Worm (Caenorhabditis elegans) whole organism, L4 larva: ENCODE results near the gene Y69A2AR.50.

ENCODE experiments used
- D1046.2 ChIP-seq: fragments of 200-800 bp; sonication (Bioruptor generic); IDR thresholded peaks from 2 replicates; pipeline ENCODE4 v1.3.6; 2022; ENCODE audit warnings: missing genetic modification characterization, missing compliant biosample characterization
- F26F4.8 ChIP-seq: fragments of 200-800 bp; sonication (Bioruptor generic); conservative IDR thresholded peaks from 2 replicates; pipeline ENCODE4 v1.3.6; 2022; ENCODE audit warnings: missing genetic modification characterization, missing compliant biosample characterization
- T20F7.1 ChIP-seq: fragments of 200-800 bp; sonication (Bioruptor generic); optimal IDR thresholded peaks from 2 replicates; lab custom pipeline; 2018; ENCODE audit warnings: mild to moderate bottlenecking, missing genetic modification characterization, missing compliant biosample characterization
- Y48G9A.11 ChIP-seq: fragments of 200-800 bp; sonication (Bioruptor generic); IDR thresholded peaks from 2 replicates; pipeline ENCODE4 v1.3.6; 2022; ENCODE audit warnings: missing genetic modification reagents, missing genetic modification characterization, missing compliant biosample characterization
- ceh-20 ChIP-seq: fragments of 200-800 bp; sonication (Bioruptor generic); IDR thresholded peaks from 2 replicates; pipeline ENCODE4 v1.3.6; 2022; ENCODE audit warnings: missing genetic modification reagents, missing genetic modification characterization, missing compliant biosample characterization
- ceh-28 ChIP-seq: fragments of 150-350 bp; optimal IDR thresholded peaks from 2 replicates; lab custom pipeline; 2014; ENCODE audit warnings: missing biosample characterization, missing genetic modification reagents, missing genetic modification characterization
- cey-2 ChIP-seq: sonication (generic microtip); optimal IDR thresholded peaks from 3 replicates; lab custom pipeline; 2017; ENCODE audit warnings: missing genetic modification characterization, mild to moderate bottlenecking, missing compliant biosample characterization, antibody characterized with exemption, borderline replicate concordance; ENCODE audit not compliant: insufficient read depth
- daf-8 ChIP-seq: fragments of 200-800 bp; sonication (Bioruptor generic); IDR thresholded peaks from 2 replicates; pipeline ENCODE4 v1.3.6; 2022; ENCODE audit warnings: missing genetic modification characterization, missing compliant biosample characterization
- egl-43 ChIP-seq: fragments of 200-800 bp; sonication (Bioruptor generic); IDR thresholded peaks from 2 replicates; pipeline ENCODE4 v1.3.6; 2022; ENCODE audit warnings: missing genetic modification reagents, missing genetic modification characterization, missing compliant biosample characterization
- hmg-1.1 ChIP-seq: fragments of 200-800 bp; sonication (Bioruptor generic); IDR thresholded peaks from 2 replicates; pipeline ENCODE4 v1.3.6; 2022; ENCODE audit warnings: missing genetic modification reagents, missing genetic modification characterization, missing compliant biosample characterization
- jun-1 ChIP-seq: fragments of 150-350 bp; optimal IDR thresholded peaks from 2 replicates; lab custom pipeline; 2014; ENCODE audit warnings: missing biosample characterization, missing genetic modification reagents, missing genetic modification characterization
- lin-1 ChIP-seq: fragments of 200-800 bp; sonication (Bioruptor generic); IDR thresholded peaks from 2 replicates; pipeline ENCODE4 v1.3.6; 2022; ENCODE audit warnings: missing genetic modification reagents, missing genetic modification characterization, missing compliant biosample characterization
- lin-29 ChIP-seq: fragments of 200-800 bp; sonication (Bioruptor generic); IDR thresholded peaks from 2 replicates; pipeline ENCODE4 v1.3.6; 2022; ENCODE audit warnings: missing genetic modification reagents, missing genetic modification characterization, missing compliant biosample characterization
- madf-9 ChIP-seq: fragments of 200-800 bp; sonication (Bioruptor generic); conservative IDR thresholded peaks from 2 replicates; pipeline ENCODE4 v1.3.6; 2022; ENCODE audit warnings: missing genetic modification reagents, missing genetic modification characterization, missing compliant biosample characterization
- nhr-10 ChIP-seq: fragments of 150-350 bp; optimal IDR thresholded peaks from 2 replicates; lab custom pipeline; 2014; ENCODE audit warnings: missing biosample characterization, missing genetic modification characterization
- nhr-25 ChIP-seq: sonication (generic microtip); optimal IDR thresholded peaks from 2 replicates; lab custom pipeline; 2017; ENCODE audit warnings: missing genetic modification characterization, mild to moderate bottlenecking, missing compliant biosample characterization, antibody characterized with exemption, moderate library complexity, borderline replicate concordance; ENCODE audit not compliant: insufficient read depth
- nhr-41 ChIP-seq: fragments of 200-800 bp; sonication (Bioruptor generic); IDR thresholded peaks from 2 replicates; pipeline ENCODE4 v1.3.6; 2022; ENCODE audit warnings: missing genetic modification reagents, missing genetic modification characterization, missing compliant biosample characterization
- nhr-42 ChIP-seq: fragments of 200-800 bp; sonication (Bioruptor generic); IDR thresholded peaks from 2 replicates; pipeline ENCODE4 v1.3.6; 2022; ENCODE audit warnings: missing genetic modification characterization, missing compliant biosample characterization
- saeg-2 ChIP-seq: fragments of 200-800 bp; sonication (Bioruptor generic); IDR thresholded peaks from 2 replicates; pipeline ENCODE4 v1.3.6; 2022; ENCODE audit warnings: missing genetic modification reagents, missing genetic modification characterization, missing compliant biosample characterization
- set-16 ChIP-seq: fragments of 200-800 bp; sonication (Bioruptor generic); IDR thresholded peaks from 2 replicates; pipeline ENCODE4 v1.3.6; 2022; ENCODE audit warnings: missing genetic modification reagents, missing genetic modification characterization, missing compliant biosample characterization
- skn-1 ChIP-seq: fragments of 150-350 bp; optimal IDR thresholded peaks from 2 replicates; lab custom pipeline; 2014; ENCODE audit warnings: missing biosample characterization, missing genetic modification characterization
- zag-1 ChIP-seq: fragments of 150-350 bp; optimal IDR thresholded peaks from 2 replicates; lab custom pipeline; 2014; ENCODE audit warnings: missing biosample characterization, missing genetic modification characterization
- ztf-11 ChIP-seq: fragments of 150-350 bp; optimal IDR thresholded peaks from 2 replicates; lab custom pipeline; 2014; ENCODE audit warnings: missing biosample characterization, missing genetic modification characterization

Gene Y69A2AR.50

DNA sequence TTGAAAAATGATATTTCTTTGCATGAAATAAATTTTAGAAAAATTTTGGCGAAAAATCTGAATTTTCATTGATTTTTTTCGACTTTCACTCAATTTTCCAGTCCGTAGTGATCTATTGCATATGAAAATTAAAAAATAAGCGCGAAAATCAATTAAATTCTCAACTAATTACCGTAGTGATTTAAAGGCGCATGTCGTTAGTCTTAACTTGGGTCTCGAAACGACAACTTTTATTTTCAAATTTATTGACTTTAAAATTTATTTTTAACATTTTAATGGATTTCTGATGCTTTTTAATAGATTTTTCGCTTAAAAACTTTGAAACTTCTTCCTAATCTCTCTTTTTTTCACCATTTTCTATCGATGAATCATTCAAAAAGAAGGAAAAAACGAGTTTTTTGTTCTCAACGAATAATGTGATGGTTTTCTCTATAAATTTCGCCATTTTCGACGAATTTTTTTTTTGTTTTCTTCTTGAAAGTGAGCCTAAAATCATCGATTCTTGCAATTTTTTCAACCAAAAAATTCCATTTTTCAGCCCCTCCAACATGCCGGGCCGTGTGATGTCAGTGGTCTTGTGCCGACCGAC is 45.4 kb downstream of the Y69A2AR.50 start, which contains the start of gene vamp-7 (continued):
- TF ChIP-seq jun-1 (tag; lab: Kevin White, UChicago), result no peak
- no peak for TF ChIP-seq ceh-20
- no peak for TF ChIP-seq F26F4.8
- TF ChIP-seq madf-9, result no peak
- no peak for TF ChIP-seq skn-1 (tag; lab: Kevin White, UChicago)

DNA sequence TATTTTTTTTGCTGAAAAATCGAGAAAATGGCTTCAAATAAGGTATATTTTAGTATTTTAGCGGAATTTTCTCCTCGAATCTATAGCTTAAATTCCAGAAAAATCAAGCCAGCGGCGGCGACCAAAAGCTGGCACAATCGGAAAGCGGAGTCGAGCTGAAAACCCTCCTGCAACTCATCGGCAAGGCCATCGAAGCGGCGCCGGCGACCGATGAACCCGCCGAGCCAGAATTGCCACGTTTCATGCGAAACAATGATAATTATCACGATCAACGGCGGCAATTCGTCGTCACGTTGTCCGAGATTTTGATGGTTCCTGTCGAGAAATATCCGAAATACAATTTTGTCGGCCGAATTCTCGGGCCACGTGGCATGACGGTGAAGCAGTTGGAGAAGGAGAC is 48.2 kb downstream of the Y69A2AR.50 start, which contains the start of gene Y69A2AR.32:
Gene Y69A2AR.32 (plus strand): TSS at position 28 of the 400 bp plus-strand sequence.
- TF ChIP-seq hmg-1.1 (no peak), nhr-10 (tag; lab: Kevin White, UChicago) (no peak), ztf-11 (tag; lab: Kevin White, UChicago) (no peak), D1046.2 (no peak), nhr-25 (no peak), zag-1 (tag; lab: Kevin White, UChicago) (no peak), nhr-41 (GFP tag; lab: Robert Waterston, UW) (no peak), nhr-42 (GFP tag; lab: Robert Waterston, UW) (no peak), Y48G9A.11 (GFP tag; lab: Robert Waterston, UW) (no peak), lin-29 (no peak), saeg-2 (GFP tag; lab: Robert Waterston, UW) (no peak), lin-1 (GFP tag; lab: Robert Waterston, UW) (no peak), set-16 (GFP tag; lab: Robert Waterston, UW) (peak; percentile 78), egl-43 (GFP tag; lab: Robert Waterston, UW) (peak; percentile 26; the same call in 1 of the 2 replicates)

DNA sequence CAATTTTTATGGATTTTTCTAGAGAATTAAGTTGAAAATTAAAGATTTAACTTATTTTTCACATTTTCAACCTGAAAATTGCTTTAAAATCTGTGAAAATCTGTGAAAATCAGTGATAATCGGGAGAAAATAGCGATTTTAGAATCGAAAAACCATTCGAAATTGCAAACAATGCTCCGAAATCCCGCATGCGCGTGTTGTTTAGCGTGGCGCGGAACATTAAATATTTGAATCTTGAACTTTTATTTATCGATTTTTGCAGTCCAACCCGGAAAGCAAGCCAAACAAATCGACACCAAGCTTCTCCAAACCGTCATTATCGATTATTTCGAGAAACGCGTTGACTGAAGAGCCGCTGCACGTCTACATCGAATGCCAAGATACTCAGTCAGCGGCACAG is 48.8 kb downstream of the Y69A2AR.50 start:
- TF ChIP-seq cey-2 (tag; lab: Kevin White, UChicago), result no peak
- no peak for TF ChIP-seq daf-8 (GFP tag; lab: Robert Waterston, UW)
- no peak for TF ChIP-seq nhr-10 (tag; lab: Kevin White, UChicago)
- TF ChIP-seq ceh-28 (tag; lab: Kevin White, UChicago), result peak; percentile 29
- peak; percentile 45 for TF ChIP-seq T20F7.1 (GFP tag; lab: Kevin White, UChicago)
- peak; percentile 94 for TF ChIP-seq Y48G9A.11 (GFP tag; lab: Robert Waterston, UW)
